Worm (Caenorhabditis elegans) whole organism, midembryonic: Measurements from ENCODE around the gene ldb-1.
A peak's percentile ranks its signal among the peaks of the same experiment; 100 is the strongest.

Experiments
- T22C8.4 ChIP-seq: fragments of 200-800 bp; sonication (Bioruptor generic); IDR thresholded peaks from 2 replicates; pipeline ENCODE4 v1.3.6; 2022; ENCODE audit warnings: missing genetic modification characterization, missing compliant biosample characterization
- cog-1 ChIP-seq: sonication (generic microtip); optimal IDR thresholded peaks from 2 replicates; lab custom pipeline; 2016; ENCODE audit warnings: missing genetic modification characterization, missing compliant biosample characterization
- flt-1 ChIP-seq: fragments of 200-800 bp; sonication (Bioruptor generic); IDR thresholded peaks from 2 replicates; pipeline ENCODE4 v1.3.6; 2022; ENCODE audit warnings: missing genetic modification characterization, missing compliant biosample characterization
- klf-2 ChIP-seq: fragments of 200-800 bp; sonication (Bioruptor generic); conservative IDR thresholded peaks from 2 replicates; pipeline ENCODE4 v1.3.6; 2022; ENCODE audit warnings: missing genetic modification reagents, missing genetic modification characterization, missing compliant biosample characterization
- med-1 ChIP-seq: sonication (generic microtip); optimal IDR thresholded peaks from 2 replicates; lab custom pipeline; 2017; ENCODE audit warnings: missing genetic modification characterization, mild to moderate bottlenecking, missing compliant biosample characterization, antibody characterized with exemption, missing genetic modification reagents; ENCODE audit not compliant: insufficient read depth
- ref-1 ChIP-seq: fragments of 200-800 bp; sonication (Bioruptor generic); conservative IDR thresholded peaks from 2 replicates; pipeline ENCODE4 v1.3.6; 2022; ENCODE audit warnings: missing genetic modification reagents, missing genetic modification characterization, missing compliant biosample characterization
- tab-1 ChIP-seq: fragments of 200-800 bp; sonication (Bioruptor generic); IDR thresholded peaks from 2 replicates; pipeline ENCODE4 v1.3.6; 2022; ENCODE audit warnings: missing genetic modification characterization, missing compliant biosample characterization
- ztf-23 ChIP-seq: fragments of 200-800 bp; sonication (Bioruptor generic); IDR thresholded peaks from 2 replicates; pipeline ENCODE4 v1.3.6; 2022; ENCODE audit warnings: missing genetic modification reagents, missing genetic modification characterization, missing compliant biosample characterization
- ztf-29 ChIP-seq: fragments of 200-800 bp; sonication (Bioruptor generic); IDR thresholded peaks from 2 replicates; pipeline ENCODE4 v1.3.6; 2022; ENCODE audit warnings: missing genetic modification reagents, missing genetic modification characterization, missing compliant biosample characterization

- TF ChIP-seq tab-1 (GFP tag; lab: Robert Waterston, UW) (no peak), T22C8.4 (GFP tag; lab: Robert Waterston, UW) (no peak), ref-1 (GFP tag; lab: Robert Waterston, UW) (no peak), ztf-29 (GFP tag; lab: Robert Waterston, UW) (no peak), klf-2 (no peak), cog-1 (tag; lab: Kevin White, UChicago) (peak; percentile 34), med-1 (GFP tag; lab: Kevin White, UChicago) (no peak), flt-1 (GFP tag; lab: Robert Waterston, UW) (peak; percentile 68), ztf-23 (GFP tag; lab: Robert Waterston, UW) (no peak)
Measured at ce11 chrX:10990159-10990854, 38.4 kb upstream of the ldb-1 start.
